Worm (Caenorhabditis elegans) whole organism, young adult: Measurements from ENCODE around the gene ptpn-22.

ENCODE experiments used
- B0035.1 ChIP-seq: sonication (generic microtip); optimal IDR thresholded peaks from 2 replicates; lab custom pipeline; 2016; ENCODE audit warnings: missing genetic modification characterization, mild to moderate bottlenecking, missing compliant biosample characterization, missing genotype, missing genetic modification reagents
- B0261.1 ChIP-seq: sonication (generic microtip); optimal IDR thresholded peaks from 2 replicates; lab custom pipeline; 2016; ENCODE audit warnings: mild to moderate bottlenecking, missing genetic modification characterization, moderate library complexity, missing compliant biosample characterization
- B0336.3 ChIP-seq: fragments of 200-800 bp; sonication (Bioruptor generic); IDR thresholded peaks from 2 replicates; pipeline ENCODE4 v1.3.6; 2022; ENCODE audit warnings: missing genetic modification characterization, missing compliant biosample characterization
- D2030.7 ChIP-seq: fragments of 200-800 bp; sonication (Bioruptor generic); IDR thresholded peaks from 2 replicates; pipeline ENCODE4 v1.3.6; 2022; ENCODE audit warnings: missing genetic modification reagents, missing genetic modification characterization, missing compliant biosample characterization
- F22D6.2 ChIP-seq: sonication (generic microtip); optimal IDR thresholded peaks from 2 replicates; lab custom pipeline; 2016; ENCODE audit warnings: mild to moderate bottlenecking, missing genetic modification characterization, missing compliant biosample characterization
- F23B12.7 ChIP-seq: sonication (generic microtip); optimal IDR thresholded peaks from 2 replicates; lab custom pipeline; 2017; ENCODE audit warnings: missing genetic modification characterization, mild to moderate bottlenecking, missing compliant biosample characterization, antibody characterized with exemption, moderate library complexity; ENCODE audit not compliant: insufficient read depth
- F33H1.4 ChIP-seq: fragments of 200-800 bp; sonication (Bioruptor generic); IDR thresholded peaks from 2 replicates; pipeline ENCODE4 v1.3.6; 2022; ENCODE audit warnings: missing genetic modification reagents, missing genetic modification characterization, missing compliant biosample characterization
- Y67H2A.10 ChIP-seq: fragments of 200-800 bp; sonication (Bioruptor generic); conservative IDR thresholded peaks from 2 replicates; pipeline ENCODE4 v1.3.6; 2022; ENCODE audit warnings: missing genetic modification reagents, missing genetic modification characterization, missing compliant biosample characterization
- ZK185.1 ChIP-seq: sonication (generic microtip); optimal IDR thresholded peaks from 2 replicates; lab custom pipeline; 2016; ENCODE audit warnings: mild to moderate bottlenecking, missing genetic modification characterization, missing compliant biosample characterization; ENCODE audit not compliant: poor library complexity, severe bottlenecking
- aptf-3 ChIP-seq: fragments of 200-800 bp; sonication (Bioruptor generic); IDR thresholded peaks from 2 replicates; pipeline ENCODE4 v1.3.6; 2022; ENCODE audit warnings: missing genetic modification characterization, missing compliant biosample characterization
- athp-1 ChIP-seq: sonication (generic microtip); optimal IDR thresholded peaks from 2 replicates; lab custom pipeline; 2017; ENCODE audit warnings: mild to moderate bottlenecking, missing genetic modification characterization, missing compliant biosample characterization
- attf-5 ChIP-seq: fragments of 200-800 bp; sonication (Bioruptor generic); optimal IDR thresholded peaks from 2 replicates; lab custom pipeline; 2018; ENCODE audit warnings: mild to moderate bottlenecking, missing genetic modification characterization, missing compliant biosample characterization
- cebp-1 ChIP-seq, 2 experiments: fragments of 200-800 bp in 1 of 2; sonication (Bioruptor generic) in 1 of 2; sonication (generic microtip) in 1 of 2; IDR thresholded peaks in 1 of 2; optimal IDR thresholded peaks in 1 of 2; 2 replicates each; pipeline versions ENCODE4 v1.3.6 to Lab custom; 2017 to 2022; ENCODE audit warnings: missing compliant biosample characterization in 2 of 2, missing genetic modification characterization in 2 of 2, mild to moderate bottlenecking in 1 of 2, missing genetic modification reagents in 1 of 2, moderate library complexity in 1 of 2
- ceh-27 ChIP-seq: fragments of 200-800 bp; sonication (Bioruptor generic); optimal IDR thresholded peaks from 2 replicates; lab custom pipeline; 2018; ENCODE audit warnings: mild to moderate bottlenecking, missing genetic modification characterization, moderate library complexity, missing compliant biosample characterization
- ceh-91 ChIP-seq: fragments of 200-800 bp; sonication (Bioruptor generic); IDR thresholded peaks from 2 replicates; pipeline ENCODE4 v1.3.6; 2022; ENCODE audit warnings: missing genetic modification reagents, missing genetic modification characterization, missing compliant biosample characterization
- dox-1 ChIP-seq: fragments of 200-800 bp; sonication (Bioruptor generic); IDR thresholded peaks from 2 replicates; pipeline ENCODE4 v1.3.6; 2022; ENCODE audit warnings: missing genetic modification reagents, missing genetic modification characterization, missing compliant biosample characterization
- dpl-1 ChIP-seq: fragments of 150-350 bp; optimal IDR thresholded peaks from 2 replicates; lab custom pipeline; 2014; ENCODE audit warnings: missing biosample characterization, missing genetic modification reagents, missing genetic modification characterization
- egrh-3 ChIP-seq: fragments of 200-800 bp; sonication (Bioruptor generic); IDR thresholded peaks from 2 replicates; pipeline ENCODE4 v1.3.6; 2022; ENCODE audit warnings: missing genetic modification reagents, missing genetic modification characterization, missing compliant biosample characterization
- ets-4 ChIP-seq: fragments of 200-800 bp; sonication (Bioruptor generic); optimal IDR thresholded peaks from 2 replicates; lab custom pipeline; 2018; ENCODE audit warnings: mild to moderate bottlenecking, missing genetic modification characterization, missing compliant biosample characterization
- hmg-1.2 ChIP-seq: fragments of 200-800 bp; sonication (Bioruptor generic); IDR thresholded peaks from 2 replicates; pipeline ENCODE4 v1.3.6; 2022; ENCODE audit warnings: missing genetic modification reagents, missing genetic modification characterization, missing compliant biosample characterization
- let-607 ChIP-seq, 2 experiments: fragments of 200-800 bp in 1 of 2; sonication (Bioruptor generic) in 1 of 2; sonication (generic microtip) in 1 of 2; optimal IDR thresholded peaks; 2 replicates each; lab custom pipeline; 2016 to 2018; ENCODE audit warnings: mild to moderate bottlenecking in 2 of 2, missing compliant biosample characterization in 2 of 2, missing genetic modification characterization in 2 of 2, moderate library complexity in 2 of 2, missing genotype in 1 of 2
- lin-26 ChIP-seq: fragments of 200-800 bp; sonication (Bioruptor generic); IDR thresholded peaks from 2 replicates; pipeline ENCODE4 v1.3.6; 2022; ENCODE audit warnings: missing genetic modification reagents, missing genetic modification characterization, missing compliant biosample characterization
- lin-40 ChIP-seq: sonication (generic microtip); optimal IDR thresholded peaks from 2 replicates; lab custom pipeline; 2016; ENCODE audit warnings: missing genetic modification characterization, mild to moderate bottlenecking, missing compliant biosample characterization, missing genotype, missing genetic modification reagents
- lsy-27 ChIP-seq: sonication (generic microtip); optimal IDR thresholded peaks from 2 replicates; lab custom pipeline; 2017; ENCODE audit warnings: missing genetic modification characterization, mild to moderate bottlenecking, missing compliant biosample characterization, antibody characterized with exemption, missing genotype, borderline replicate concordance; ENCODE audit not compliant: insufficient read depth
- madf-10 ChIP-seq: sonication (generic microtip); optimal IDR thresholded peaks from 2 replicates; lab custom pipeline; 2016; ENCODE audit warnings: mild to moderate bottlenecking, missing genetic modification characterization, missing compliant biosample characterization
- mcd-1 ChIP-seq: fragments of 200-800 bp; sonication (Bioruptor generic); IDR thresholded peaks from 2 replicates; pipeline ENCODE4 v1.3.6; 2022; ENCODE audit warnings: missing genetic modification reagents, missing genetic modification characterization, missing compliant biosample characterization
- mxl-1 ChIP-seq: sonication (generic microtip); optimal IDR thresholded peaks from 2 replicates; lab custom pipeline; 2016; ENCODE audit warnings: missing genetic modification characterization, missing compliant biosample characterization
- nfyb-1 ChIP-seq: fragments of 200-800 bp; sonication (Bioruptor generic); IDR thresholded peaks from 2 replicates; pipeline ENCODE4 v1.3.6; 2022; ENCODE audit warnings: missing genetic modification reagents, missing genetic modification characterization, missing compliant biosample characterization
- nhr-27 ChIP-seq: fragments of 200-800 bp; sonication (Bioruptor generic); optimal IDR thresholded peaks from 2 replicates; lab custom pipeline; 2018; ENCODE audit warnings: mild to moderate bottlenecking, missing genetic modification characterization, moderate library complexity, missing compliant biosample characterization
- nhr-80 ChIP-seq: sonication (generic microtip); optimal IDR thresholded peaks from 2 replicates; lab custom pipeline; 2016; ENCODE audit warnings: missing genetic modification characterization, missing compliant biosample characterization
- pbrm-1 ChIP-seq: fragments of 200-800 bp; sonication (Bioruptor generic); IDR thresholded peaks from 2 replicates; pipeline ENCODE4 v1.3.6; 2022; ENCODE audit warnings: missing genetic modification reagents, missing genetic modification characterization, missing compliant biosample characterization
- pha-4 ChIP-seq: fragments of 150-350 bp; sonication (generic microtip); optimal IDR thresholded peaks from 2 replicates; lab custom pipeline; 2014; ENCODE audit warnings: missing biosample characterization, missing genetic modification reagents, missing genetic modification characterization
- rcor-1 ChIP-seq: fragments of 200-800 bp; sonication (Bioruptor generic); IDR thresholded peaks from 2 replicates; pipeline ENCODE4 v1.3.6; 2022; ENCODE audit warnings: missing genetic modification reagents, missing genetic modification characterization, missing compliant biosample characterization
- rec-8 ChIP-seq, 2 experiments: sonication (generic microtip); optimal IDR thresholded peaks; 2 replicates each; lab custom pipeline; 2016; ENCODE audit warnings: mild to moderate bottlenecking in 2 of 2, missing genetic modification characterization in 2 of 2, missing genetic modification reagents in 2 of 2, missing genotype in 2 of 2, missing biosample characterization in 1 of 2, missing compliant biosample characterization in 1 of 2, moderate library complexity in 1 of 2
- repo-1 ChIP-seq: sonication (generic microtip); optimal IDR thresholded peaks from 2 replicates; lab custom pipeline; 2017; ENCODE audit warnings: mild to moderate bottlenecking, missing genetic modification characterization, missing compliant biosample characterization
- rpc-1 ChIP-seq, 2 experiments: fragments of 150-350 bp in 1 of 2; sonication (generic microtip) in 1 of 2; optimal IDR thresholded peaks; 2 replicates each; lab custom pipeline; 2014 to 2018; ENCODE audit warnings: missing biosample characterization in 1 of 2, missing genetic modification characterization in 1 of 2, missing genetic modification reagents in 1 of 2, missing genotype in 1 of 2
- snpc-1.1 ChIP-seq: sonication (generic microtip); optimal IDR thresholded peaks from 2 replicates; lab custom pipeline; 2017; ENCODE audit warnings: missing genetic modification characterization, mild to moderate bottlenecking, missing compliant biosample characterization, antibody characterized with exemption, moderate library complexity, missing genotype, missing genetic modification reagents; ENCODE audit not compliant: insufficient read depth
- snpc-1.3 ChIP-seq: sonication (generic microtip); optimal IDR thresholded peaks from 2 replicates; lab custom pipeline; 2017; ENCODE audit warnings: missing genetic modification characterization, mild to moderate bottlenecking, missing compliant biosample characterization, antibody characterized with exemption, moderate library complexity, missing genotype, missing genetic modification reagents; ENCODE audit not compliant: insufficient read depth
- snpc-3.4 ChIP-seq: sonication (generic microtip); optimal IDR thresholded peaks from 2 replicates; lab custom pipeline; 2017; ENCODE audit warnings: missing genetic modification characterization, mild to moderate bottlenecking, missing compliant biosample characterization, antibody characterized with exemption, moderate library complexity, missing genotype, missing genetic modification reagents
- zfh-2 ChIP-seq: fragments of 200-800 bp; sonication (Bioruptor generic); conservative IDR thresholded peaks from 2 replicates; pipeline ENCODE4 v1.3.6; 2022; ENCODE audit warnings: missing genetic modification reagents, missing genetic modification characterization, missing compliant biosample characterization
- ztf-18 ChIP-seq: sonication (generic microtip); optimal IDR thresholded peaks from 2 replicates; lab custom pipeline; 2016; ENCODE audit warnings: missing genotype, mild to moderate bottlenecking, missing genetic modification characterization, missing compliant biosample characterization
- ztf-6 ChIP-seq: fragments of 200-800 bp; sonication (Bioruptor generic); IDR thresholded peaks from 2 replicates; pipeline ENCODE4 v1.3.6; 2022; ENCODE audit warnings: missing genetic modification reagents, missing genetic modification characterization, missing compliant biosample characterization

Gene ptpn-22

ce11 chrIV:1739366-1740104 is 527 bp downstream of the ptpn-22 start:
- TF ChIP-seq let-607 (tag; optimal IDR thresholded peaks at IDR 0.05; lab: Kevin White, UChicago) (peak; percentile 46 to 83), nfyb-1 (GFP tag; lab: Robert Waterston, UW) (peak; percentile 41; the same call in 1 of the 2 replicates), nhr-27 (tag; lab: Kevin White, UChicago) (no peak), B0261.1 (tag; lab: Kevin White, UChicago) (no peak), B0336.3 (GFP tag; lab: Robert Waterston, UW) (no peak), ceh-27 (no peak), ztf-18 (tag; lab: Kevin White, UChicago) (no peak), F23B12.7 (tag; lab: Kevin White, UChicago) (no peak), snpc-1.1 (tag; lab: Kevin White, UChicago) (no peak), attf-5 (GFP tag; lab: Kevin White, UChicago) (peak; percentile 22), madf-10 (tag; lab: Kevin White, UChicago) (peak; percentile 66), repo-1 (tag; lab: Kevin White, UChicago) (no peak), nhr-80 (peak; percentile 51), F33H1.4 (GFP tag; lab: Robert Waterston, UW) (peak; percentile 50), zfh-2 (GFP tag; lab: Robert Waterston, UW) (peak; percentile 92), dox-1 (0 out of 2 replicates have a peak, but pooled peaks have one; percentile 24), mxl-1 (no peak), rec-8 (tag; optimal IDR thresholded peaks at IDR 0.05; lab: Kevin White, UChicago) (no peak), hmg-1.2 (GFP tag; lab: Robert Waterston, UW) (peak; percentile 57; the same call in 1 of the 2 replicates), mcd-1 (GFP tag; lab: Robert Waterston, UW) (peak; percentile 22; the same call in 1 of the 2 replicates), lsy-27 (tag; lab: Kevin White, UChicago) (no peak), Y67H2A.10 (GFP tag; lab: Robert Waterston, UW) (no peak), ets-4 (GFP tag; lab: Kevin White, UChicago) (no peak), lin-26 (GFP tag; lab: Robert Waterston, UW) (0 out of 2 replicates have a peak, but pooled peaks have one; percentile 30), dpl-1 (GFP tag; lab: Kevin White, UChicago) (no peak), cebp-1 (GFP tag; IDR thresholded peaks at IDR 0.05; lab: Robert Waterston, UW) (no peak), cebp-1 (tag; optimal IDR thresholded peaks at IDR 0.05; lab: Kevin White, UChicago) (peak; percentile 43)

DNA sequence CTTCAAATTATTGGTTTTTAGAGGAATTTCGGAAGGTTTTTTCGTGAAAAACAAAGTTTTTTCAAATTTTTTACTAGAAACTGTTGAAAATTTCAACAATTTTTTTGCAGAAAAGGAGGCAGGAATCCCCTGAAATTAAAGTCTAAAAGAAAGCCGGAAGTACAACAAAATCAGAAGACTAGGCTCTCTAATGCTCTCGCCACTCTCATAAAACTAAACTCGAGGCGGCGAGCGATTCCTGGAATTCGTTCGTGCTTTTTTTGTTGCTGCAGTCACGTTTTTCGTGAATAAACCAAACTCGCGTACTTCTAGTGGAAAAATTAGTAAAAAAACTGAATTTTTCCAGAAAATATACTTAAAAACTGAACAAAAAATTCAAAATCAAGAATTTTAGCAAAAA is 1.2 kb downstream of the ptpn-22 start:
- TF ChIP-seq B0035.1 (tag; lab: Kevin White, UChicago) (no peak), lin-40 (tag; lab: Kevin White, UChicago) (no peak)
- TF ChIP-seq, all 124 proteins: peak for 0

ce11 chrIV:1738324-1738730 is 1.7 kb downstream of the ptpn-22 start:
- peak; percentile 50; the same call in 1 of the 2 replicates for TF ChIP-seq hmg-1.2 (GFP tag; lab: Robert Waterston, UW)
- no peak for TF ChIP-seq ZK185.1
- peak; percentile 10; the same call in 1 of the 2 replicates for TF ChIP-seq ztf-6 (GFP tag; lab: Robert Waterston, UW)
- TF ChIP-seq pbrm-1 (GFP tag; lab: Robert Waterston, UW), result peak; percentile 43; the same call in 1 of the 2 replicates
- no peak for TF ChIP-seq aptf-3
- TF ChIP-seq rcor-1 (GFP tag; lab: Robert Waterston, UW), result peak; percentile 54
- TF ChIP-seq rpc-1 (optimal IDR thresholded peaks at IDR 0.05; lab: Kevin White, UChicago), result no peak
- TF ChIP-seq rpc-1 (tag; optimal IDR thresholded peaks at IDR 0.05; lab: Kevin White, UChicago), result no peak
- TF ChIP-seq ceh-91 (GFP tag; lab: Robert Waterston, UW), result peak; percentile 84
- TF ChIP-seq snpc-1.3 (tag; lab: Kevin White, UChicago), result peak; percentile 46
- TF ChIP-seq pha-4 (tag; lab: Kevin White, UChicago), result no peak
- peak; percentile 73; the same call in 1 of the 2 replicates for TF ChIP-seq B0336.3 (GFP tag; lab: Robert Waterston, UW)
- TF ChIP-seq F22D6.2 (tag; lab: Kevin White, UChicago), result no peak
- peak; percentile 63 for TF ChIP-seq athp-1 (tag; lab: Kevin White, UChicago)
- peak; percentile 25 for TF ChIP-seq snpc-3.4 (tag; lab: Kevin White, UChicago)
- TF ChIP-seq D2030.7 (GFP tag; lab: Robert Waterston, UW), result peak; percentile 81
- peak; percentile 86 for TF ChIP-seq egrh-3 (GFP tag; lab: Robert Waterston, UW)
